Worm (Caenorhabditis elegans): Measurements from ENCODE around the gene C16C10.8.

DNA sequence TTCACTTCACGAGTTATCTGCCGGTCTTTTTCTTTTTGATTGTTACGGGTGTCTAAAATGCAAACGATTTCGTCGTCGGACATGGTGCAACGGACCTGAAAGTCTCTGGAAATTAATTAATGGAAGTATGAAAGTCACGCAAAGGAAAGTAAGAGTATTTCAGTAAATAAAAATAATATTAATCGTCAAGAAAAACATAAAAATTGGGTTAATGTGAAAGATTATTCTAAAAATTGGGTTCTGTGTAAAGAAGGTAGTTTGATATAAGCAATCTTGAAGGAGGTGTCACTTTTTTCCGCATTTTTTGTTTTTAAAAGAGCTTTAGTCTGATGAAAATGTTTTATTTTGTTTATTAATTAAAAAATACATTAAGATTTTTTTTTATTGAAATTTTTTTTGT is 6.7 kb downstream of the C16C10.8 start, which contains the start of gene C16C10.9:
- TF ChIP-seq unc-55 (GFP tag; optimal IDR thresholded peaks at IDR 0.05): no peak
- TF ChIP-seq ceh-82 (tag; optimal IDR thresholded peaks at IDR 0.05): no peak
- no peak for TF ChIP-seq peb-1 (tag; optimal IDR thresholded peaks at IDR 0.05)
- no peak for TF ChIP-seq ceh-16 (tag; optimal IDR thresholded peaks at IDR 0.05)
- TF ChIP-seq nhr-12 (tag; optimal IDR thresholded peaks at IDR 0.05): no peak
- TF ChIP-seq snpc-4 (tag; optimal IDR thresholded peaks at IDR 0.05): no peak
- TF ChIP-seq skn-1 (tag; optimal IDR thresholded peaks at IDR 0.05): no peak
- no peak for TF ChIP-seq nhr-25 (tag; optimal IDR thresholded peaks at IDR 0.05)
- TF ChIP-seq unc-62 (GFP tag; optimal IDR thresholded peaks at IDR 0.05): no peak
- TF ChIP-seq lin-13 (GFP tag; optimal IDR thresholded peaks at IDR 0.05): no peak

All from whole organism, L2 larva.